Worm (Caenorhabditis elegans): Measurements from ENCODE around the gene mab-21.

Gene mab-21

ce11 chrIII:4649363-4649768, 48.8 kb downstream of the mab-21 start:
- TF ChIP-seq nhr-47 (tag; optimal IDR thresholded peaks at IDR 0.05), result peak; percentile 94
- peak; percentile 94 to 100 for TF ChIP-seq mdl-1 (tag; optimal IDR thresholded peaks at IDR 0.05)
- peak; percentile 65 for TF ChIP-seq zip-4 (GFP tag; optimal IDR thresholded peaks at IDR 0.05)
- TF ChIP-seq fkh-10 (GFP tag; optimal IDR thresholded peaks at IDR 0.05), result no peak
- TF ChIP-seq lin-39 (tag; optimal IDR thresholded peaks at IDR 0.05), result peak; percentile 7
- no peak for TF ChIP-seq nhr-84 (tag; optimal IDR thresholded peaks at IDR 0.05)
- TF ChIP-seq ces-1 (GFP tag; optimal IDR thresholded peaks at IDR 0.05), result no peak
- peak; percentile 91 for TF ChIP-seq lin-13 (GFP tag; optimal IDR thresholded peaks at IDR 0.05)
- TF ChIP-seq isw-1 (GFP tag; IDR thresholded peaks at IDR 0.05), result peak; percentile 81
- TF ChIP-seq ceh-88 (GFP tag; IDR thresholded peaks at IDR 0.05), result peak; percentile 81; the same call in 1 of the 2 replicates
- peak; percentile 42 for TF ChIP-seq mef-2 (tag; optimal IDR thresholded peaks at IDR 0.05)
- no peak for TF ChIP-seq ama-1 (optimal IDR thresholded peaks at IDR 0.05)
- no peak for TF ChIP-seq sptf-1 (tag; optimal IDR thresholded peaks at IDR 0.05)
- TF ChIP-seq nhr-77 (tag; optimal IDR thresholded peaks at IDR 0.05), result peak; percentile 95
- peak; percentile 58 for TF ChIP-seq vab-15 (tag; optimal IDR thresholded peaks at IDR 0.05)
- TF ChIP-seq hlh-17 (GFP tag; optimal IDR thresholded peaks at IDR 0.05; ENCODE audit: borderline replicate concordance), result no peak
- TF ChIP-seq F16B12.6 (tag; optimal IDR thresholded peaks at IDR 0.05), result peak; percentile 51
- peak in 1 of 2 experiments; percentile 30 for TF ChIP-seq ztf-11 (tag; optimal IDR thresholded peaks at IDR 0.05)
- peak; percentile 9 for TF ChIP-seq nhr-28 (tag; optimal IDR thresholded peaks at IDR 0.05)
- no peak for TF ChIP-seq ets-5 (GFP tag; IDR thresholded peaks at IDR 0.05)
- peak; percentile 99 for TF ChIP-seq nhr-71 (tag; optimal IDR thresholded peaks at IDR 0.05)
- TF ChIP-seq ztf-4 (tag; optimal IDR thresholded peaks at IDR 0.05), result peak; percentile 90
- TF ChIP-seq unc-30 (tag; optimal IDR thresholded peaks at IDR 0.05), result no peak
- TF ChIP-seq blmp-1 (tag; optimal IDR thresholded peaks at IDR 0.05), result peak; percentile 84
- peak; percentile 65 for TF ChIP-seq nhr-11 (tag; optimal IDR thresholded peaks at IDR 0.05)
- TF ChIP-seq nhr-20 (tag; optimal IDR thresholded peaks at IDR 0.05), result peak; percentile 98
- TF ChIP-seq pax-3 (tag; optimal IDR thresholded peaks at IDR 0.05), result peak; percentile 84
- TF ChIP-seq unc-86 (tag; optimal IDR thresholded peaks at IDR 0.05), result peak; percentile 89
- peak; percentile 51; the same call in 1 of the 2 replicates for TF ChIP-seq unc-98 (GFP tag; IDR thresholded peaks at IDR 0.05)
- TF ChIP-seq grh-1 (GFP tag; IDR thresholded peaks at IDR 0.05), result peak; percentile 69
- TF ChIP-seq dpl-1 (GFP tag; optimal IDR thresholded peaks at IDR 0.05), result peak; percentile 72 to 78 (median 72)
- peak; percentile 89 for TF ChIP-seq xbp-1 (tag; optimal IDR thresholded peaks at IDR 0.05)
- peak; percentile 83 to 91 for TF ChIP-seq lin-35 (GFP tag; optimal IDR thresholded peaks at IDR 0.05)
- TF ChIP-seq efl-1 (optimal IDR thresholded peaks at IDR 0.05), result peak; percentile 86 to 91
- peak; percentile 72 to 97 for TF ChIP-seq efl-1 (GFP tag; optimal IDR thresholded peaks at IDR 0.05 in 1 of 2)
- peak; percentile 99 for TF ChIP-seq nhr-85 (tag)
- no peak for TF ChIP-seq alr-1 (tag; optimal IDR thresholded peaks at IDR 0.05; ENCODE audit: borderline replicate concordance)
- no peak for TF ChIP-seq efl-3 (GFP tag; optimal IDR thresholded peaks at IDR 0.05)
- TF ChIP-seq fos-1 (tag; optimal IDR thresholded peaks at IDR 0.05), result peak; percentile 65
- peak; percentile 79 for TF ChIP-seq lir-3 (tag; optimal IDR thresholded peaks at IDR 0.05; ENCODE audit: poor library complexity)
- peak; percentile 90 for TF ChIP-seq unc-130 (tag; optimal IDR thresholded peaks at IDR 0.05)
- TF ChIP-seq nhr-90 (tag; optimal IDR thresholded peaks at IDR 0.05; ENCODE audit: poor library complexity), result peak; percentile 93
- TF ChIP-seq lin-14 (GFP tag; optimal IDR thresholded peaks at IDR 0.05), result peak; percentile 100
- TF ChIP-seq egl-27 (tag; optimal IDR thresholded peaks at IDR 0.05), result peak; percentile 84 to 85
- no peak for TF ChIP-seq tlp-1 (tag; optimal IDR thresholded peaks at IDR 0.05)
- peak; percentile 60 for TF ChIP-seq lin-15B (tag; optimal IDR thresholded peaks at IDR 0.05)
- TF ChIP-seq nhr-19 (GFP tag; conservative IDR thresholded peaks at IDR 0.05), result peak; percentile 92
- TF ChIP-seq ceh-82 (tag; optimal IDR thresholded peaks at IDR 0.05), result peak; percentile 47 to 81 (median 66)
- no peak for TF ChIP-seq aly-2 (tag; optimal IDR thresholded peaks at IDR 0.05)
- TF ChIP-seq elt-2 (tag; optimal IDR thresholded peaks at IDR 0.05), result peak; percentile 90
- peak; percentile 40 for TF ChIP-seq pqm-1 (tag; optimal IDR thresholded peaks at IDR 0.05)
- TF ChIP-seq nhr-237 (tag; optimal IDR thresholded peaks at IDR 0.05), result peak; percentile 77
- peak; percentile 93 for TF ChIP-seq fkh-8 (tag; optimal IDR thresholded peaks at IDR 0.05)
